Fruit fly (Drosophila melanogaster) whole organism, embryonic: Measurements from ENCODE around the gene Gdi.

ENCODE experiments used
- CG1024 ChIP-seq: fragments of 200-800 bp; sonication (Bioruptor generic); IDR thresholded peaks from 2 replicates; pipeline ENCODE4 v1.3.6; 2022; ENCODE audit warnings: missing biosample characterization, missing genetic modification characterization
- CG10462 ChIP-seq: fragments of 200-800 bp; sonication (Bioruptor generic); optimal IDR thresholded peaks from 2 replicates; lab custom pipeline; 2016; ENCODE audit warnings: missing biosample characterization, missing genetic modification characterization
- CG10654 ChIP-seq: fragments of 200-800 bp; sonication (Bioruptor generic); optimal IDR thresholded peaks from 2 replicates; lab custom pipeline; 2016; ENCODE audit warnings: missing biosample characterization, missing genetic modification characterization
- CG10979 ChIP-seq: fragments of 200-800 bp; sonication (Bioruptor generic); optimal IDR thresholded peaks from 2 replicates; lab custom pipeline; 2018; ENCODE audit warnings: missing biosample characterization, mild to moderate bottlenecking, missing genetic modification characterization, moderate library complexity
- CG12071 ChIP-seq: fragments of 200-800 bp; sonication (Bioruptor generic); optimal IDR thresholded peaks from 3 replicates; lab custom pipeline; 2018; ENCODE audit warnings: missing biosample characterization, mild to moderate bottlenecking, missing genetic modification characterization
- CG12391 ChIP-seq: fragments of 200-800 bp; sonication (Bioruptor generic); optimal IDR thresholded peaks from 3 replicates; lab custom pipeline; 2018; ENCODE audit warnings: missing biosample characterization, mild to moderate bottlenecking, missing genetic modification characterization, moderate library complexity
- CG12659 ChIP-seq: fragments of 200-800 bp; sonication (Bioruptor generic); optimal IDR thresholded peaks from 3 replicates; lab custom pipeline; 2017; ENCODE audit warnings: mild to moderate bottlenecking, missing biosample characterization, missing genetic modification reagents, missing genetic modification characterization
- CG12744 ChIP-seq: fragments of 200-800 bp; sonication (Bioruptor generic); optimal IDR thresholded peaks from 2 replicates; lab custom pipeline; 2016; ENCODE audit warnings: missing biosample characterization, missing genetic modification characterization
- CG14441 ChIP-seq: fragments of 200-800 bp; sonication (Bioruptor generic); IDR thresholded peaks from 2 replicates; pipeline ENCODE4 v1.3.6; 2022; ENCODE audit warnings: missing biosample characterization, missing genetic modification characterization
- CG15269 ChIP-seq: fragments of 200-800 bp; sonication (Bioruptor generic); optimal IDR thresholded peaks from 2 replicates; lab custom pipeline; 2018; ENCODE audit warnings: missing biosample characterization, mild to moderate bottlenecking, missing genetic modification characterization, moderate library complexity
- CG17361 ChIP-seq: fragments of 200-800 bp; sonication (Bioruptor generic); IDR thresholded peaks from 3 replicates; pipeline ENCODE4 v1.3.6; 2022; ENCODE audit warnings: missing biosample characterization, missing genetic modification characterization
- CG17829 ChIP-seq: fragments of 200-800 bp; optimal IDR thresholded peaks from 2 replicates; lab custom pipeline; 2019; ENCODE audit warnings: missing biosample characterization, mild to moderate bottlenecking, missing genetic modification characterization, moderate library complexity
- CG32532 ChIP-seq: fragments of 200-800 bp; sonication (Bioruptor generic); IDR thresholded peaks from 2 replicates; pipeline ENCODE4 v1.3.6; 2022; ENCODE audit warnings: missing biosample characterization, missing genetic modification characterization
- CG32772 ChIP-seq: fragments of 200-800 bp; sonication (Bioruptor generic); IDR thresholded peaks from 2 replicates; pipeline ENCODE4 v1.3.6; 2022; ENCODE audit warnings: missing biosample characterization, missing genetic modification characterization
- CG4328 ChIP-seq: fragments of 200-800 bp; sonication (Bioruptor generic); optimal IDR thresholded peaks from 3 replicates; lab custom pipeline; 2017; ENCODE audit warnings: missing biosample characterization, missing genetic modification reagents, missing genetic modification characterization
- CG4707 ChIP-seq: fragments of 200-800 bp; sonication (Bioruptor generic); optimal IDR thresholded peaks from 2 replicates; lab custom pipeline; 2018; ENCODE audit warnings: missing biosample characterization, mild to moderate bottlenecking, missing genetic modification characterization, moderate library complexity
- CG6791 ChIP-seq: fragments of 200-800 bp; sonication (Bioruptor generic); IDR thresholded peaks from 3 replicates; pipeline ENCODE4 v1.3.6; 2022; ENCODE audit warnings: missing biosample characterization, missing genetic modification characterization; ENCODE audit not compliant: partially characterized antibody
- CG8089 ChIP-seq: fragments of 200-800 bp; sonication (Bioruptor generic); optimal IDR thresholded peaks from 3 replicates; lab custom pipeline; 2016; ENCODE audit warnings: missing biosample characterization, missing genetic modification characterization
- CG8944 ChIP-seq: fragments of 200-800 bp; sonication (Bioruptor generic); optimal IDR thresholded peaks from 3 replicates; lab custom pipeline; 2016; ENCODE audit warnings: missing biosample characterization, missing genetic modification characterization
- E2f2 ChIP-seq: fragments of 200-800 bp; sonication (Bioruptor generic); IDR thresholded peaks from 2 replicates; pipeline ENCODE4 v1.3.6; 2022; ENCODE audit warnings: missing biosample characterization, missing genetic modification characterization
- Eip74EF ChIP-seq, 2 experiments: fragments of 200-800 bp in 1 of 2; fragments of >200 bp in 1 of 2; sonication (Bioruptor generic) in 1 of 2; optimal IDR thresholded peaks; 2 replicates each; lab custom pipeline; 2017 to 2019; ENCODE audit warnings: missing biosample characterization in 2 of 2, missing genetic modification characterization in 2 of 2, mild to moderate bottlenecking in 1 of 2, moderate library complexity in 1 of 2
- Ets97D ChIP-seq: fragments of 200-800 bp; sonication (Bioruptor generic); optimal IDR thresholded peaks from 3 replicates; lab custom pipeline; 2016; ENCODE audit warnings: missing biosample characterization, missing genetic modification characterization
- Hsf ChIP-seq: fragments of 200-800 bp; sonication (Bioruptor generic); optimal IDR thresholded peaks from 3 replicates; lab custom pipeline; 2016; ENCODE audit warnings: missing biosample characterization, missing genetic modification characterization
- NC2β ChIP-seq: fragments of 200-800 bp; sonication (Bioruptor generic); optimal IDR thresholded peaks from 2 replicates; lab custom pipeline; 2016; ENCODE audit warnings: missing biosample characterization, missing genetic modification characterization
- PHDP ChIP-seq: fragments of 200-800 bp; sonication (Bioruptor generic); optimal IDR thresholded peaks from 3 replicates; lab custom pipeline; 2018; ENCODE audit warnings: missing biosample characterization, mild to moderate bottlenecking, missing genetic modification characterization, moderate library complexity
- Scr ChIP-seq: fragments of 200-800 bp; sonication (Bioruptor generic); IDR thresholded peaks from 2 replicates; pipeline ENCODE4 v1.3.6; 2022; ENCODE audit warnings: missing biosample characterization, missing genetic modification characterization; ENCODE audit not compliant: partially characterized antibody
- Six4 ChIP-seq: fragments of 200-800 bp; sonication (Bioruptor generic); optimal IDR thresholded peaks from 2 replicates; lab custom pipeline; 2016; ENCODE audit warnings: missing biosample characterization, missing genetic modification characterization
- Sox100B ChIP-seq: fragments of 200-800 bp; sonication (Bioruptor generic); optimal IDR thresholded peaks from 3 replicates; lab custom pipeline; 2018; ENCODE audit warnings: missing biosample characterization, mild to moderate bottlenecking, missing genetic modification characterization
- Xrp1 ChIP-seq: fragments of 200-800 bp; sonication (Bioruptor generic); IDR thresholded peaks from 2 replicates; pipeline ENCODE4 v1.3.6; 2022; ENCODE audit warnings: missing biosample characterization, missing genetic modification characterization
- chif ChIP-seq, 2 experiments: fragments of 200-800 bp; sonication (Bioruptor generic); optimal IDR thresholded peaks; 3 replicates each; lab custom pipeline; 2016; ENCODE audit warnings: missing biosample characterization in 2 of 2, missing genetic modification characterization in 2 of 2
- croc ChIP-seq: fragments of 200-800 bp; sonication (Bioruptor generic); conservative IDR thresholded peaks from 3 replicates; pipeline ENCODE4 v1.3.6; 2022; ENCODE audit warnings: missing biosample characterization, missing genetic modification characterization
- danr ChIP-seq: fragments of 200-800 bp; sonication (Bioruptor generic); IDR thresholded peaks from 2 replicates; pipeline ENCODE4 v1.3.6; 2022; ENCODE audit warnings: missing biosample characterization, missing genetic modification characterization
- ewg ChIP-seq: fragments of 200-800 bp; sonication (Bioruptor generic); optimal IDR thresholded peaks from 3 replicates; lab custom pipeline; 2017; ENCODE audit warnings: mild to moderate bottlenecking, missing biosample characterization, missing genetic modification reagents, missing genetic modification characterization
- ftz-f1 ChIP-seq: fragments of 200-800 bp; sonication (Bioruptor generic); optimal IDR thresholded peaks from 2 replicates; lab custom pipeline; 2016; ENCODE audit warnings: missing biosample characterization, missing genetic modification characterization
- mam ChIP-seq: fragments of 200-800 bp; sonication (Bioruptor generic); optimal IDR thresholded peaks from 3 replicates; lab custom pipeline; 2016; ENCODE audit warnings: missing biosample characterization, missing genetic modification characterization
- p53 ChIP-seq: fragments of 200-800 bp; sonication (Bioruptor generic); optimal IDR thresholded peaks from 2 replicates; lab custom pipeline; 2016; ENCODE audit warnings: missing biosample characterization, missing genetic modification characterization
- pita ChIP-seq: fragments of 200-800 bp; sonication (Bioruptor generic); optimal IDR thresholded peaks from 2 replicates; lab custom pipeline; 2017; ENCODE audit warnings: missing biosample characterization, mild to moderate bottlenecking, missing genetic modification characterization
- pzg ChIP-seq: fragments of 200-800 bp; sonication (Bioruptor generic); optimal IDR thresholded peaks from 3 replicates; lab custom pipeline; 2018; ENCODE audit warnings: missing biosample characterization, mild to moderate bottlenecking, missing genetic modification characterization, moderate library complexity
- sc ChIP-seq, 3 experiments: fragments of >200 bp in 2 of 3; fragments of 200-800 bp in 1 of 3; sonication (Bioruptor generic) in 1 of 3; optimal IDR thresholded peaks; 2 replicates in 2 of 3; 3 replicates in 1 of 3; lab custom pipeline; 2017; ENCODE audit warnings: mild to moderate bottlenecking in 1 of 3, missing biosample characterization in 1 of 3, missing genetic modification characterization in 1 of 3, missing genetic modification reagents in 1 of 3
- sd ChIP-seq: fragments of 200-800 bp; sonication (Bioruptor generic); optimal IDR thresholded peaks from 3 replicates; lab custom pipeline; 2018; ENCODE audit warnings: missing biosample characterization, mild to moderate bottlenecking, missing genetic modification characterization, moderate library complexity
- seq ChIP-seq: fragments of 200-800 bp; sonication (Bioruptor generic); IDR thresholded peaks from 2 replicates; pipeline ENCODE4 v1.3.6; 2022; ENCODE audit warnings: missing biosample characterization, missing genetic modification characterization
- slbo ChIP-seq: fragments of 200-800 bp; sonication (Bioruptor generic); IDR thresholded peaks from 2 replicates; pipeline ENCODE4 v1.3.6; 2022; ENCODE audit warnings: missing biosample characterization, missing genetic modification characterization
- sr ChIP-seq: fragments of 200-800 bp; sonication (Bioruptor generic); IDR thresholded peaks from 3 replicates; pipeline ENCODE4 v1.3.6; 2022; ENCODE audit warnings: missing biosample characterization, missing genetic modification characterization
- tap ChIP-seq: fragments of 200-800 bp; optimal IDR thresholded peaks from 3 replicates; lab custom pipeline; 2019; ENCODE audit warnings: missing biosample characterization, mild to moderate bottlenecking, missing genetic modification characterization, moderate library complexity
- tio ChIP-seq: fragments of 200-800 bp; sonication (Bioruptor generic); optimal IDR thresholded peaks from 2 replicates; lab custom pipeline; 2017; ENCODE audit warnings: missing biosample characterization, missing genetic modification characterization, inconsistent platforms
- twi ChIP-seq: fragments of 200-800 bp; optimal IDR thresholded peaks from 2 replicates; lab custom pipeline; 2019; ENCODE audit warnings: missing biosample characterization, mild to moderate bottlenecking, missing genetic modification characterization, moderate library complexity
- vvl ChIP-seq: fragments of 200-800 bp; sonication (Bioruptor generic); IDR thresholded peaks from 2 replicates; pipeline ENCODE4 v1.3.6; 2022; ENCODE audit warnings: missing biosample characterization, missing genetic modification characterization
- zen ChIP-seq: fragments of 200-800 bp; sonication (Bioruptor generic); optimal IDR thresholded peaks from 3 replicates; lab custom pipeline; 2018; ENCODE audit warnings: missing biosample characterization, mild to moderate bottlenecking, missing genetic modification characterization, moderate library complexity
- zf30C ChIP-seq: fragments of 200-800 bp; sonication (Bioruptor generic); optimal IDR thresholded peaks from 3 replicates; lab custom pipeline; 2018; ENCODE audit warnings: missing biosample characterization, mild to moderate bottlenecking, missing genetic modification characterization

The Gdi gene

dm6 chr2L:9494663-9495417 lies at the start of gene Gdi (continued):
- TF ChIP-seq croc (GFP tag; lab: Robert Waterston, UW) (no peak), danr (no peak), PHDP (tag; lab: Kevin White, UChicago) (peak; percentile 12), ewg (GFP tag; lab: Kevin White, UChicago) (no peak), pita (GFP tag; lab: Kevin White, UChicago) (no peak), Hsf (GFP tag; lab: Kevin White, UChicago) (peak; percentile 21), CG10979 (no peak), CG12659 (GFP tag; lab: Kevin White, UChicago) (peak; percentile 1), slbo (peak; percentile 74), sr (GFP tag; lab: Robert Waterston, UW) (no peak), ftz-f1 (GFP tag; lab: Kevin White, UChicago) (no peak), CG10654 (peak; percentile 12), CG1024 (GFP tag; lab: Robert Waterston, UW) (no peak), zf30C (GFP tag; lab: Kevin White, UChicago) (no peak), Xrp1 (peak; percentile 38; the same call in 1 of the 2 replicates), vvl (GFP tag; lab: Robert Waterston, UW) (peak; percentile 45; the same call in 1 of the 2 replicates), pzg (GFP tag; lab: Kevin White, UChicago) (peak; percentile 53), CG32532 (GFP tag; lab: Robert Waterston, UW) (no peak), CG4707 (no peak), twi (tag; lab: Kevin White, UChicago) (no peak), CG15269 (peak; percentile 13), CG32772 (GFP tag; lab: Robert Waterston, UW) (no peak), tio (GFP tag; lab: Kevin White, UChicago) (no peak), Scr (peak; percentile 47; the same call in 1 of the 2 replicates), CG12071 (no peak), sd (no peak), E2f2 (GFP tag; lab: Robert Waterston, UW) (peak; percentile 87), zen (peak; percentile 27), CG17361 (GFP tag; lab: Robert Waterston, UW) (peak; percentile 24; the same call in 1 of the 3 replicates), tap (tag; lab: Kevin White, UChicago) (no peak), CG8944 (peak; percentile 40), Six4 (no peak), CG14441 (GFP tag; lab: Robert Waterston, UW) (peak; percentile 67), CG4328 (GFP tag; lab: Kevin White, UChicago) (peak; percentile 36), p53 (GFP tag; lab: Kevin White, UChicago) (no peak), CG12391 (tag; lab: Kevin White, UChicago) (peak; percentile 39), Eip74EF (GFP tag; optimal IDR thresholded peaks at IDR 0.05; lab: Kevin White, UChicago) (no peak), seq (GFP tag; lab: Robert Waterston, UW) (no peak), CG6791 (0 out of 3 replicates have a peak, but pooled peaks have one; percentile 34), Ets97D (GFP tag; lab: Kevin White, UChicago) (peak; percentile 21), mam (GFP tag; lab: Kevin White, UChicago) (peak; percentile 64), CG8089 (GFP tag; lab: Kevin White, UChicago) (no peak), chif (GFP tag; optimal IDR thresholded peaks at IDR 0.05; lab: Kevin White, UChicago) (no peak), CG10462 (GFP tag; lab: Kevin White, UChicago) (no peak), NC2β (peak; percentile 1), sc (optimal IDR thresholded peaks at IDR 0.05; lab: Kevin White, UChicago) (no peak), sc (GFP tag; optimal IDR thresholded peaks at IDR 0.05; lab: Kevin White, UChicago) (no peak), CG17829 (tag; lab: Kevin White, UChicago) (no peak), Sox100B (GFP tag; lab: Kevin White, UChicago) (no peak), CG12744 (GFP tag; lab: Kevin White, UChicago) (no peak)
